Fruit fly (Drosophila melanogaster) whole organism, embryonic: Measurements from ENCODE around the gene CG4020.

Experiments used
- Asciz ChIP-seq: fragments of 200-800 bp; sonication (Bioruptor generic); optimal IDR thresholded peaks from 2 replicates; lab custom pipeline; 2017; ENCODE audit warnings: missing biosample characterization, mild to moderate bottlenecking, missing genetic modification characterization, missing genetic modification reagents
- Bdp1 ChIP-seq: fragments of 200-800 bp; sonication (Bioruptor generic); optimal IDR thresholded peaks from 3 replicates; lab custom pipeline; 2016; ENCODE audit warnings: missing biosample characterization, missing genetic modification characterization
- Bgb ChIP-seq: fragments of 200-800 bp; sonication (Bioruptor generic); IDR thresholded peaks from 2 replicates; pipeline ENCODE4 v1.3.6; 2022; ENCODE audit warnings: missing biosample characterization, missing genetic modification characterization; ENCODE audit not compliant: partially characterized antibody
- C15 ChIP-seq: fragments of 200-800 bp; sonication (Bioruptor generic); IDR thresholded peaks from 3 replicates; pipeline ENCODE4 v1.3.6; 2022; ENCODE audit warnings: missing biosample characterization, missing genetic modification characterization
- CG10543 ChIP-seq: fragments of 200-800 bp; sonication (Bioruptor generic); optimal IDR thresholded peaks from 3 replicates; lab custom pipeline; 2017; ENCODE audit warnings: missing biosample characterization, mild to moderate bottlenecking, missing genetic modification characterization, moderate library complexity
- CG11085 ChIP-seq: fragments of 200-800 bp; sonication (Bioruptor generic); IDR thresholded peaks from 2 replicates; pipeline ENCODE4 v1.3.6; 2022; ENCODE audit warnings: missing biosample characterization, missing genetic modification characterization
- CG11504 ChIP-seq: fragments of 200-800 bp; sonication (Bioruptor generic); optimal IDR thresholded peaks from 3 replicates; lab custom pipeline; 2019; ENCODE audit warnings: missing biosample characterization, mild to moderate bottlenecking, missing genetic modification characterization, moderate library complexity
- CG11696 ChIP-seq: fragments of 200-800 bp; sonication (Bioruptor generic); IDR thresholded peaks from 2 replicates; pipeline ENCODE4 v1.3.6; 2022; ENCODE audit warnings: missing biosample characterization, missing genetic modification characterization
- CG11723 ChIP-seq: fragments of 200-800 bp; sonication (Bioruptor generic); optimal IDR thresholded peaks from 2 replicates; lab custom pipeline; 2017; ENCODE audit warnings: missing biosample characterization, mild to moderate bottlenecking, missing genetic modification characterization
- CG12155 ChIP-seq: fragments of 200-800 bp; sonication (Bioruptor generic); optimal IDR thresholded peaks from 3 replicates; lab custom pipeline; 2016; ENCODE audit warnings: missing biosample characterization, missing genetic modification characterization
- CG16863 ChIP-seq: fragments of 200-800 bp; sonication (Bioruptor generic); optimal IDR thresholded peaks from 3 replicates; lab custom pipeline; 2016; ENCODE audit warnings: missing biosample characterization, missing genetic modification characterization
- CG17359 ChIP-seq: fragments of 200-800 bp; sonication (Bioruptor generic); optimal IDR thresholded peaks from 3 replicates; lab custom pipeline; 2018; ENCODE audit warnings: missing biosample characterization, mild to moderate bottlenecking, missing genetic modification characterization, moderate library complexity
- CG17912 ChIP-seq: fragments of 200-800 bp; sonication (Bioruptor generic); optimal IDR thresholded peaks from 2 replicates; lab custom pipeline; 2018; ENCODE audit warnings: missing biosample characterization, mild to moderate bottlenecking, missing genetic modification characterization
- CG18476 ChIP-seq: fragments of 200-800 bp; sonication (Bioruptor generic); optimal IDR thresholded peaks from 2 replicates; lab custom pipeline; 2016; ENCODE audit warnings: missing biosample characterization, mild to moderate bottlenecking, missing genetic modification characterization
- CG33213 ChIP-seq: fragments of 200-800 bp; sonication (Bioruptor generic); optimal IDR thresholded peaks from 3 replicates; lab custom pipeline; 2016; ENCODE audit warnings: missing biosample characterization, missing genetic modification characterization
- CG34422 ChIP-seq: fragments of 200-800 bp; sonication (Bioruptor generic); IDR thresholded peaks from 3 replicates; pipeline ENCODE4 v1.3.6; 2022; ENCODE audit warnings: missing biosample characterization, missing genetic modification characterization
- CG3995 ChIP-seq: fragments of 200-800 bp; sonication (Bioruptor generic); optimal IDR thresholded peaks from 3 replicates; lab custom pipeline; 2016; ENCODE audit warnings: missing biosample characterization, missing genetic modification characterization
- CG42726 ChIP-seq: fragments of 200-800 bp; sonication (Bioruptor generic); IDR thresholded peaks from 2 replicates; pipeline ENCODE4 v1.3.6; 2022; ENCODE audit warnings: missing biosample characterization, missing genetic modification characterization; ENCODE audit not compliant: partially characterized antibody
- CG5180 ChIP-seq: fragments of 200-800 bp; sonication (Bioruptor generic); optimal IDR thresholded peaks from 3 replicates; lab custom pipeline; 2017; ENCODE audit warnings: missing biosample characterization, missing genetic modification characterization, mild to moderate bottlenecking, moderate library complexity, missing genetic modification reagents
- CG6272 ChIP-seq: fragments of 200-800 bp; sonication (Bioruptor generic); IDR thresholded peaks from 2 replicates; pipeline ENCODE4 v1.3.6; 2022; ENCODE audit warnings: missing biosample characterization, missing genetic modification characterization
- CG6791 ChIP-seq: fragments of 200-800 bp; sonication (Bioruptor generic); IDR thresholded peaks from 3 replicates; pipeline ENCODE4 v1.3.6; 2022; ENCODE audit warnings: missing biosample characterization, missing genetic modification characterization; ENCODE audit not compliant: partially characterized antibody
- CG7786 ChIP-seq: fragments of 200-800 bp; sonication (Bioruptor generic); optimal IDR thresholded peaks from 2 replicates; lab custom pipeline; 2016; ENCODE audit warnings: missing biosample characterization, missing genetic modification characterization
- CG7987 ChIP-seq: fragments of 200-800 bp; sonication (Bioruptor generic); optimal IDR thresholded peaks from 2 replicates; lab custom pipeline; 2018; ENCODE audit warnings: missing biosample characterization, mild to moderate bottlenecking, missing genetic modification characterization, moderate library complexity
- ERR ChIP-seq: fragments of 200-800 bp; sonication (Bioruptor generic); optimal IDR thresholded peaks from 2 replicates; lab custom pipeline; 2016; ENCODE audit warnings: missing biosample characterization, missing genetic modification characterization
- HLH54F ChIP-seq: fragments of 200-800 bp; sonication (Bioruptor generic); optimal IDR thresholded peaks from 3 replicates; lab custom pipeline; 2016; ENCODE audit warnings: missing biosample characterization, missing genetic modification characterization
- Hr3 ChIP-seq: fragments of 200-800 bp; sonication (Bioruptor generic); optimal IDR thresholded peaks from 3 replicates; lab custom pipeline; 2016; ENCODE audit warnings: missing biosample characterization, missing genetic modification characterization
- Myb ChIP-seq: fragments of 200-800 bp; sonication (Bioruptor generic); optimal IDR thresholded peaks from 2 replicates; lab custom pipeline; 2016; ENCODE audit warnings: missing biosample characterization, missing genetic modification characterization
- Neu2 ChIP-seq: fragments of 200-800 bp; sonication (Bioruptor generic); optimal IDR thresholded peaks from 3 replicates; lab custom pipeline; 2016; ENCODE audit warnings: missing biosample characterization, missing genetic modification characterization, borderline replicate concordance
- Opbp ChIP-seq: fragments of 200-800 bp; sonication (Bioruptor generic); IDR thresholded peaks from 3 replicates; pipeline ENCODE4 v1.3.6; 2022; ENCODE audit warnings: missing biosample characterization, missing genetic modification characterization; ENCODE audit not compliant: partially characterized antibody
- Sry-δ ChIP-seq: fragments of 200-800 bp; sonication (Bioruptor generic); optimal IDR thresholded peaks from 2 replicates; lab custom pipeline; 2016; ENCODE audit warnings: missing biosample characterization, missing genetic modification characterization
- abd-A ChIP-seq: fragments of 200-800 bp; sonication (Bioruptor generic); optimal IDR thresholded peaks from 3 replicates; lab custom pipeline; 2019; ENCODE audit warnings: missing biosample characterization, mild to moderate bottlenecking, missing genetic modification characterization, moderate library complexity
- aop ChIP-seq: fragments of 200-800 bp; sonication (Bioruptor generic); IDR thresholded peaks from 2 replicates; pipeline ENCODE4 v1.3.6; 2022; ENCODE audit warnings: missing biosample characterization, missing genetic modification characterization
- bsh ChIP-seq, 2 experiments: fragments of 200-800 bp; sonication (Bioruptor generic); optimal IDR thresholded peaks; 2 replicates each; lab custom pipeline; 2017 to 2018; ENCODE audit warnings: mild to moderate bottlenecking in 2 of 2, missing biosample characterization in 2 of 2, missing genetic modification characterization in 2 of 2, moderate library complexity in 1 of 2
- cas ChIP-seq: fragments of 200-800 bp; sonication (Bioruptor generic); IDR thresholded peaks from 2 replicates; pipeline ENCODE4 v1.3.6; 2022; ENCODE audit warnings: missing biosample characterization, missing genetic modification characterization
- gcm2 ChIP-seq: fragments of 200-800 bp; sonication (Bioruptor generic); optimal IDR thresholded peaks from 2 replicates; lab custom pipeline; 2016; ENCODE audit warnings: missing biosample characterization, missing genetic modification characterization
- gt ChIP-seq: fragments of 200-800 bp; sonication (Bioruptor generic); IDR thresholded peaks from 2 replicates; pipeline ENCODE4 v1.3.6; 2022; ENCODE audit warnings: missing biosample characterization, missing genetic modification characterization
- lmd ChIP-seq: fragments of 200-800 bp; sonication (Bioruptor generic); IDR thresholded peaks from 2 replicates; pipeline ENCODE4 v1.3.6; 2022; ENCODE audit warnings: missing biosample characterization, missing genetic modification characterization
- nerfin-2 ChIP-seq: fragments of 200-800 bp; sonication (Bioruptor generic); IDR thresholded peaks from 2 replicates; pipeline ENCODE4 v1.3.6; 2022; ENCODE audit warnings: missing biosample characterization, missing genetic modification characterization; ENCODE audit not compliant: partially characterized antibody
- otp ChIP-seq: fragments of 200-800 bp; sonication (Bioruptor generic); IDR thresholded peaks from 3 replicates; pipeline ENCODE4, ENCODE4 v1.3.6; 2022; ENCODE audit warnings: missing biosample characterization, missing genetic modification characterization
- p53 ChIP-seq: fragments of 200-800 bp; sonication (Bioruptor generic); optimal IDR thresholded peaks from 2 replicates; lab custom pipeline; 2016; ENCODE audit warnings: missing biosample characterization, missing genetic modification characterization
- pho ChIP-seq: fragments of 200-800 bp; sonication (Bioruptor generic); optimal IDR thresholded peaks from 2 replicates; lab custom pipeline; 2016; ENCODE audit warnings: missing biosample characterization, missing genetic modification characterization
- phol ChIP-seq: fragments of 200-800 bp; sonication (Bioruptor generic); optimal IDR thresholded peaks from 3 replicates; lab custom pipeline; 2018; ENCODE audit warnings: missing biosample characterization, mild to moderate bottlenecking, missing genetic modification characterization, moderate library complexity
- ro ChIP-seq: fragments of 200-800 bp; sonication (Bioruptor generic); IDR thresholded peaks from 2 replicates; pipeline ENCODE4 v1.3.6; 2022; ENCODE audit warnings: missing biosample characterization, missing genetic modification characterization
- run ChIP-seq: fragments of 200-800 bp; sonication (Bioruptor generic); optimal IDR thresholded peaks from 3 replicates; lab custom pipeline; 2018; ENCODE audit warnings: missing biosample characterization, mild to moderate bottlenecking, missing genetic modification characterization
- sd ChIP-seq: fragments of 200-800 bp; sonication (Bioruptor generic); optimal IDR thresholded peaks from 3 replicates; lab custom pipeline; 2018; ENCODE audit warnings: missing biosample characterization, mild to moderate bottlenecking, missing genetic modification characterization, moderate library complexity
- seq ChIP-seq: fragments of 200-800 bp; sonication (Bioruptor generic); IDR thresholded peaks from 2 replicates; pipeline ENCODE4 v1.3.6; 2022; ENCODE audit warnings: missing biosample characterization, missing genetic modification characterization
- slou ChIP-seq: fragments of 200-800 bp; sonication (Bioruptor generic); optimal IDR thresholded peaks from 3 replicates; lab custom pipeline; 2016; ENCODE audit warnings: missing biosample characterization, missing genetic modification characterization
- tin ChIP-seq: fragments of 200-800 bp; sonication (Bioruptor generic); optimal IDR thresholded peaks from 3 replicates; lab custom pipeline; 2016; ENCODE audit warnings: missing biosample characterization, missing genetic modification characterization
- unpg ChIP-seq: fragments of 200-800 bp; sonication (Bioruptor generic); optimal IDR thresholded peaks from 3 replicates; lab custom pipeline; 2018; ENCODE audit warnings: missing biosample characterization, mild to moderate bottlenecking, missing genetic modification characterization, moderate library complexity
- yki ChIP-seq: fragments of >200 bp; optimal IDR thresholded peaks from 3 replicates; lab custom pipeline; 2018

Gene CG4020

DNA sequence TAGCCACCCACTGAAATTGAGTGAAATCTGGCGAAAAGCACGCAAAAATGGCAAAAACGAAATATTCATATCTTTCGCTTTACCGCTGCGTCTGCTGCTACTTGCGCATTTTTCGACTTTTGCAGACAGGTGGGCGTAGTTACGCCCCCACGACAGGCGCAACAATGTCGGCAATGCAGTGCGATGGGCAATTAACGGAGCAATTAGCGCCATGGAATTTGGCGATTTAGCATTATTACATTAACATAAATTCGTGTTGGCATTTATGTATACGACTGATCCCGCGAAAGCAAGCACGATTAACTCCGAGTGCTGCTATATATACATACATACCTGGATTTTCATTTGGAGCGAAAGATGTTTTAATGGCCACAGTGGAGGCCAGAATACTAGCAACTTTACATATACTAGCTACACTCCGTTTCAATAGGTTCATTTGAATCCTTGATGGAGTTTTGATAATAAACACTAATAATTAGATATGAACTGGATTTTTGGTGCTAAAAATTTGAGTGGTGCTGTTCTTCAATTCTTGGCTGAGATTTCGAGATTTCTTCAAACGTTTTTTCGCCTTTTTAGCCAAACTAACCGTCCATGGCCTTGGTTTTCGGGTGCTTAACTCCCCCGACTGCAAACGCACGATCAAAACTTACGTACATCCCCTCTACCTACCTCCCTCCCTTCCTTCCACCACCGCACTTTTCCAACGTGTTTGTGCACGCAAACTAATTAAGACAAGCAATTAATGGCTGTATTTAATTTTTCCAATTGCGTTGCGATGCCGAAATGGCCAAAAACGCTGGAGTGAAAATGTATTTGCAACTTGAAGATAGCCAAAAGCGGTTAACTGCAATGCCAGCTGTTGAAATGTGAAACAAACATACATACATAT is 8.5 kb upstream of the CG4020 start (continued):
- no peak for TF ChIP-seq pho (GFP tag; lab: Kevin White, UChicago)
- peak; percentile 13 for TF ChIP-seq CG12155 (GFP tag; lab: Kevin White, UChicago)
- no peak for TF ChIP-seq CG5180 (GFP tag; lab: Kevin White, UChicago)
- no peak for TF ChIP-seq CG6272 (GFP tag; lab: Robert Waterston, UW)
- no peak for TF ChIP-seq Bdp1 (GFP tag; lab: Kevin White, UChicago)
- TF ChIP-seq CG11723 (GFP tag; lab: Kevin White, UChicago), result no peak
- TF ChIP-seq cas (GFP tag; lab: Robert Waterston, UW), result no peak
- peak; percentile 22 for TF ChIP-seq unpg (GFP tag; lab: Kevin White, UChicago)
- no peak for TF ChIP-seq nerfin-2 (GFP tag; lab: Robert Waterston, UW)
- no peak for TF ChIP-seq CG3995
- TF ChIP-seq HLH54F (GFP tag; lab: Kevin White, UChicago), result peak; percentile 44
- no peak for TF ChIP-seq CG6791
- TF ChIP-seq ERR (GFP tag; lab: Kevin White, UChicago), result no peak
- no peak for TF ChIP-seq CG10543 (GFP tag; lab: Kevin White, UChicago)
- peak; percentile 34 for TF ChIP-seq phol (tag; lab: Kevin White, UChicago)
- TF ChIP-seq CG17912 (GFP tag; lab: Kevin White, UChicago), result no peak
- TF ChIP-seq Asciz, result no peak
- TF ChIP-seq lmd, result peak; percentile 50
- no peak for TF ChIP-seq CG7786 (GFP tag; lab: Kevin White, UChicago)
- no peak for TF ChIP-seq ro (GFP tag; lab: Robert Waterston, UW)
- TF ChIP-seq Hr3 (GFP tag; lab: Kevin White, UChicago), result no peak
- peak; percentile 67 for TF ChIP-seq p53
- no peak for TF ChIP-seq C15 (GFP tag; lab: Robert Waterston, UW)
- TF ChIP-seq CG11696 (GFP tag; lab: Robert Waterston, UW), result peak; percentile 86
- no peak; the same call in 1 of the 2 replicates for TF ChIP-seq CG11085 (GFP tag; lab: Robert Waterston, UW)
- no peak for TF ChIP-seq CG7987 (GFP tag; lab: Kevin White, UChicago)
- TF ChIP-seq tin, result no peak
- peak; percentile 44 for TF ChIP-seq CG11504 (tag; lab: Kevin White, UChicago)
- no peak for TF ChIP-seq CG42726
- TF ChIP-seq CG33213, result no peak
- TF ChIP-seq gt (GFP tag; lab: Robert Waterston, UW), result no peak
- no peak for TF ChIP-seq otp (GFP tag; lab: Robert Waterston, UW)
- TF ChIP-seq CG16863 (GFP tag; lab: Kevin White, UChicago), result no peak
- peak; percentile 31 for TF ChIP-seq CG17359
- TF ChIP-seq abd-A, result no peak
- TF ChIP-seq Myb (GFP tag; lab: Kevin White, UChicago), result no peak
- no peak for TF ChIP-seq Sry-δ (GFP tag; lab: Kevin White, UChicago)
- no peak; the same call in 2 of the 3 replicates for TF ChIP-seq CG34422 (GFP tag; lab: Robert Waterston, UW)
- TF ChIP-seq run (tag; lab: Kevin White, UChicago), result no peak
- no peak for TF ChIP-seq Opbp (GFP tag; lab: Robert Waterston, UW)
- no peak for TF ChIP-seq aop (GFP tag; lab: Robert Waterston, UW)
- no peak for TF ChIP-seq seq (GFP tag; lab: Robert Waterston, UW)
- no peak for TF ChIP-seq CG18476 (GFP tag; lab: Kevin White, UChicago)
- TF ChIP-seq gcm2 (GFP tag; lab: Kevin White, UChicago), result no peak
- TF ChIP-seq Bgb, result no peak
- TF ChIP-seq Neu2 (GFP tag; lab: Kevin White, UChicago), result no peak
- no peak for TF ChIP-seq sd (tag; lab: Kevin White, UChicago)
- TF ChIP-seq bsh (GFP tag; optimal IDR thresholded peaks at IDR 0.05; lab: Kevin White, UChicago), result peak in 1 of 2 experiments; percentile 61
- TF ChIP-seq slou, result no peak
- TF ChIP-seq yki (lab: Kevin White, UChicago), result no peak
